Worm (Caenorhabditis elegans) whole organism, L1 larva: ENCODE data around the gene gap-2.
A peak's percentile ranks its signal among the peaks of the same experiment; 100 is the strongest.

Experiments
- C04F5.9 ChIP-seq: sonication (generic microtip); optimal IDR thresholded peaks from 2 replicates; lab custom pipeline; 2016; ENCODE audit warnings: missing genetic modification characterization, missing compliant biosample characterization
- F16B12.6 ChIP-seq: fragments of 150-350 bp; optimal IDR thresholded peaks from 2 replicates; lab custom pipeline; 2014; ENCODE audit warnings: missing biosample characterization, missing genetic modification characterization
- Y116A8C.19 ChIP-seq: sonication (generic microtip); optimal IDR thresholded peaks from 2 replicates; lab custom pipeline; 2016; ENCODE audit warnings: missing compliant biosample characterization, missing genetic modification characterization, borderline replicate concordance
- aha-1 ChIP-seq: fragments of 150-350 bp; optimal IDR thresholded peaks from 2 replicates; lab custom pipeline; 2014; ENCODE audit warnings: missing biosample characterization, missing genetic modification characterization
- alr-1 ChIP-seq: fragments of 200-800 bp; sonication (Bioruptor generic); optimal IDR thresholded peaks from 2 replicates; lab custom pipeline; 2018; ENCODE audit warnings: borderline replicate concordance, mild to moderate bottlenecking, missing genetic modification characterization, missing compliant biosample characterization
- aly-2 ChIP-seq: fragments of 150-350 bp; optimal IDR thresholded peaks from 2 replicates; lab custom pipeline; 2014; ENCODE audit warnings: missing biosample characterization, missing genetic modification characterization
- blmp-1 ChIP-seq: fragments of 150-350 bp; optimal IDR thresholded peaks from 2 replicates; lab custom pipeline; 2014; ENCODE audit warnings: missing biosample characterization, missing genetic modification characterization
- ceh-82 ChIP-seq, 3 experiments: fragments of 150-350 bp in 1 of 3; sonication (generic microtip) in 2 of 3; optimal IDR thresholded peaks; 2 replicates each; lab custom pipeline; 2014 to 2017; ENCODE audit warnings: missing biosample characterization in 3 of 3, missing genetic modification characterization in 3 of 3
- ceh-88 ChIP-seq: fragments of 200-800 bp; sonication (Bioruptor generic); IDR thresholded peaks from 2 replicates; pipeline ENCODE4 v1.3.6; 2022; ENCODE audit warnings: missing genetic modification characterization, missing compliant biosample characterization
- ceh-90 ChIP-seq: sonication (generic microtip); optimal IDR thresholded peaks from 2 replicates; lab custom pipeline; 2016; ENCODE audit warnings: missing genetic modification characterization, missing compliant biosample characterization
- ces-1 ChIP-seq: fragments of 150-350 bp; optimal IDR thresholded peaks from 2 replicates; lab custom pipeline; 2014; ENCODE audit warnings: missing biosample characterization, missing genetic modification reagents, missing genetic modification characterization
- dsc-1 ChIP-seq: sonication (generic microtip); optimal IDR thresholded peaks from 2 replicates; lab custom pipeline; 2016; ENCODE audit warnings: mild to moderate bottlenecking, missing genetic modification characterization, missing compliant biosample characterization
- egl-13 ChIP-seq: sonication (generic microtip); optimal IDR thresholded peaks from 2 replicates; lab custom pipeline; 2016; ENCODE audit warnings: missing genotype, missing genetic modification reagents, missing genetic modification characterization, missing compliant biosample characterization
- egl-27 ChIP-seq, 2 experiments: fragments of 150-350 bp in 1 of 2; sonication (generic microtip); optimal IDR thresholded peaks; 3 replicates each; lab custom pipeline; 2017 to 2018; ENCODE audit warnings: missing biosample characterization in 2 of 2, missing genetic modification characterization in 2 of 2, missing genetic modification reagents in 2 of 2
- elt-2 ChIP-seq: sonication (generic microtip); optimal IDR thresholded peaks from 2 replicates; lab custom pipeline; 2016; ENCODE audit warnings: missing genetic modification characterization, mild to moderate bottlenecking, inconsistent platforms, missing compliant biosample characterization, missing genetic modification reagents
- elt-3 ChIP-seq, 6 experiments: fragments of 150-350 bp in 1 of 6; sonication (generic microtip); optimal IDR thresholded peaks; 2 replicates each; lab custom pipeline; 2017 to 2018; ENCODE audit warnings: missing biosample characterization in 6 of 6, missing genetic modification characterization in 6 of 6, inconsistent platforms in 1 of 6
- fkh-10 ChIP-seq: sonication (generic microtip); optimal IDR thresholded peaks from 2 replicates; lab custom pipeline; 2017; ENCODE audit warnings: missing biosample characterization, missing genetic modification reagents, missing genetic modification characterization
- fkh-8 ChIP-seq: sonication (generic microtip); optimal IDR thresholded peaks from 2 replicates; lab custom pipeline; 2016; ENCODE audit warnings: mild to moderate bottlenecking, missing genetic modification characterization, missing compliant biosample characterization
- fos-1 ChIP-seq: fragments of 150-350 bp; optimal IDR thresholded peaks from 2 replicates; lab custom pipeline; 2014; ENCODE audit warnings: missing biosample characterization, missing genetic modification characterization
- hlh-17 ChIP-seq: fragments of 200-800 bp; sonication (Bioruptor generic); optimal IDR thresholded peaks from 2 replicates; lab custom pipeline; 2018; ENCODE audit warnings: missing genetic modification characterization, mild to moderate bottlenecking, missing compliant biosample characterization, moderate library complexity, borderline replicate concordance
- hpl-2 ChIP-seq: fragments of 150-350 bp; optimal IDR thresholded peaks from 2 replicates; lab custom pipeline; 2014; ENCODE audit warnings: missing biosample characterization, missing genetic modification reagents, missing genetic modification characterization
- irx-1 ChIP-seq: sonication (generic microtip); optimal IDR thresholded peaks from 2 replicates; lab custom pipeline; 2016; ENCODE audit warnings: missing genetic modification characterization, missing compliant biosample characterization
- isw-1 ChIP-seq: fragments of 200-800 bp; sonication (Bioruptor generic); IDR thresholded peaks from 2 replicates; pipeline ENCODE4 v1.3.6; 2022; ENCODE audit warnings: missing genetic modification characterization, missing compliant biosample characterization
- lin-13 ChIP-seq: fragments of 150-350 bp; optimal IDR thresholded peaks from 2 replicates; lab custom pipeline; 2014; ENCODE audit warnings: missing biosample characterization, missing genetic modification reagents, missing genetic modification characterization
- lin-14 ChIP-seq: fragments of 200-800 bp; sonication (Bioruptor generic); optimal IDR thresholded peaks from 2 replicates; lab custom pipeline; 2018; ENCODE audit warnings: mild to moderate bottlenecking, missing genetic modification characterization, moderate library complexity, missing compliant biosample characterization
- lin-15B ChIP-seq: fragments of 150-350 bp; sonication (generic microtip); optimal IDR thresholded peaks from 3 replicates; lab custom pipeline; 2014; ENCODE audit warnings: missing biosample characterization, missing genetic modification characterization
- lin-39 ChIP-seq: fragments of 150-350 bp; optimal IDR thresholded peaks from 2 replicates; lab custom pipeline; 2014; ENCODE audit warnings: missing biosample characterization, missing genetic modification reagents, missing genetic modification characterization
- mab-9 ChIP-seq: fragments of 200-800 bp; sonication (Bioruptor generic); IDR thresholded peaks from 2 replicates; pipeline ENCODE4 v1.3.6; 2022; ENCODE audit warnings: missing genetic modification reagents, missing genetic modification characterization, missing compliant biosample characterization
- mef-2 ChIP-seq: fragments of 150-350 bp; optimal IDR thresholded peaks from 2 replicates; lab custom pipeline; 2014; ENCODE audit warnings: missing biosample characterization, missing genetic modification characterization
- mep-1 ChIP-seq: fragments of 150-350 bp; optimal IDR thresholded peaks from 2 replicates; lab custom pipeline; 2014; ENCODE audit warnings: missing biosample characterization, missing genetic modification characterization
- nhr-12 ChIP-seq: sonication (generic microtip); optimal IDR thresholded peaks from 2 replicates; lab custom pipeline; 2017; ENCODE audit warnings: missing biosample characterization, missing genetic modification characterization
- nhr-19 ChIP-seq: fragments of 200-800 bp; sonication (Bioruptor generic); conservative IDR thresholded peaks from 2 replicates; pipeline ENCODE4 v1.3.6; 2022; ENCODE audit warnings: missing genetic modification characterization, missing compliant biosample characterization
- nhr-20 ChIP-seq: sonication (generic microtip); optimal IDR thresholded peaks from 2 replicates; lab custom pipeline; 2016; ENCODE audit warnings: mild to moderate bottlenecking, missing genetic modification characterization, missing compliant biosample characterization
- nhr-28 ChIP-seq: fragments of 150-350 bp; optimal IDR thresholded peaks from 2 replicates; lab custom pipeline; 2014; ENCODE audit warnings: missing biosample characterization, missing genetic modification characterization
- nhr-47 ChIP-seq: sonication (generic microtip); optimal IDR thresholded peaks from 2 replicates; lab custom pipeline; 2016; ENCODE audit warnings: mild to moderate bottlenecking, missing genetic modification characterization, moderate library complexity, missing compliant biosample characterization
- nhr-77 ChIP-seq: fragments of 150-350 bp; optimal IDR thresholded peaks from 2 replicates; lab custom pipeline; 2014; ENCODE audit warnings: missing biosample characterization, missing genetic modification characterization
- nhr-90 ChIP-seq: sonication (generic microtip); optimal IDR thresholded peaks from 2 replicates; lab custom pipeline; 2016; ENCODE audit warnings: mild to moderate bottlenecking, missing genetic modification characterization, missing compliant biosample characterization; ENCODE audit not compliant: poor library complexity
- pqm-1 ChIP-seq: sonication (generic microtip); optimal IDR thresholded peaks from 3 replicates; lab custom pipeline; 2017; ENCODE audit warnings: missing biosample characterization, missing genetic modification characterization
- snu-23 ChIP-seq: sonication (generic microtip); optimal IDR thresholded peaks from 2 replicates; lab custom pipeline; 2016; ENCODE audit warnings: missing genetic modification characterization, missing compliant biosample characterization
- sox-4 ChIP-seq: sonication (generic microtip); optimal IDR thresholded peaks from 2 replicates; lab custom pipeline; 2016; ENCODE audit warnings: missing genetic modification characterization, missing compliant biosample characterization
- sptf-1 ChIP-seq: fragments of 150-350 bp; optimal IDR thresholded peaks from 2 replicates; lab custom pipeline; 2014; ENCODE audit warnings: missing biosample characterization, missing genetic modification characterization
- tbx-2 ChIP-seq: sonication (generic microtip); optimal IDR thresholded peaks from 2 replicates; lab custom pipeline; 2016; ENCODE audit warnings: missing genetic modification characterization, missing compliant biosample characterization
- unc-130 ChIP-seq: fragments of 150-350 bp; optimal IDR thresholded peaks from 2 replicates; lab custom pipeline; 2017; ENCODE audit warnings: missing biosample characterization, missing genetic modification characterization, inconsistent platforms
- unc-30 ChIP-seq: sonication (generic microtip); optimal IDR thresholded peaks from 2 replicates; lab custom pipeline; 2017; ENCODE audit warnings: missing biosample characterization, missing genetic modification characterization
- unc-62 ChIP-seq: fragments of 150-350 bp; optimal IDR thresholded peaks from 2 replicates; lab custom pipeline; 2014; ENCODE audit warnings: missing biosample characterization, missing genetic modification reagents, missing genetic modification characterization
- unc-86 ChIP-seq: sonication (generic microtip); optimal IDR thresholded peaks from 2 replicates; lab custom pipeline; 2016; ENCODE audit warnings: missing genetic modification characterization, missing compliant biosample characterization
- unc-98 ChIP-seq: fragments of 200-800 bp; sonication (Bioruptor generic); IDR thresholded peaks from 2 replicates; pipeline ENCODE4 v1.3.6; 2022; ENCODE audit warnings: missing genetic modification characterization, missing compliant biosample characterization
- vab-15 ChIP-seq: sonication (generic microtip); optimal IDR thresholded peaks from 2 replicates; lab custom pipeline; 2017; ENCODE audit warnings: missing genotype, mild to moderate bottlenecking, missing genetic modification characterization, missing compliant biosample characterization
- xbp-1 ChIP-seq: sonication (generic microtip); optimal IDR thresholded peaks from 2 replicates; lab custom pipeline; 2016; ENCODE audit warnings: missing genetic modification characterization, missing compliant biosample characterization
- zag-1 ChIP-seq: fragments of 150-350 bp; optimal IDR thresholded peaks from 2 replicates; lab custom pipeline; 2014; ENCODE audit warnings: missing biosample characterization, missing genetic modification characterization
- zip-4 ChIP-seq: fragments of 200-800 bp; sonication (Bioruptor generic); optimal IDR thresholded peaks from 2 replicates; lab custom pipeline; 2018; ENCODE audit warnings: mild to moderate bottlenecking, missing genetic modification characterization, moderate library complexity, missing compliant biosample characterization
- ztf-4 ChIP-seq: fragments of 150-350 bp; optimal IDR thresholded peaks from 2 replicates; lab custom pipeline; 2014; ENCODE audit warnings: missing biosample characterization, missing genetic modification characterization

Gene gap-2

DNA sequence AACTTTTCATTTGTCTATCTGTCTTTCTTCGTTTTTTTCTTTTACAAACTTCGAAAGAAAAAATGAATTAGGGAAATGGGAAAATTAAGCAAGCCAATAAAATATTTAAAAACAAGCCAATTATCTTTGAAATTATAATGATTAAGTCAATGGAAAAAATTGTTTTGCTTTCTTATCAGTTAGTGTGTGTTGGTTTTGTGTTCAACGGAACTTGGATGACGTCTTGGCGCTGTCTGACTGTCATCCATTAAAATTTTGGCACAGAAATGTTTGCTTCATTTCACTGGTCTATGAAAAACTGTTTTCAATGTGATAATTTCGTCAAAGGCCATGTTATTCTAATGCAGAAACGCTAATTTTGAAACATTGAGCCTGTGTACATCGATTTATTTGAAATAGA, 78.2 kb downstream of the gap-2 start:
- TF ChIP-seq mep-1 (tag; lab: Kevin White, UChicago) (peak; percentile 6), F16B12.6 (tag; lab: Kevin White, UChicago) (no peak)
- TF ChIP-seq, all 84 proteins: peak for 1

DNA sequence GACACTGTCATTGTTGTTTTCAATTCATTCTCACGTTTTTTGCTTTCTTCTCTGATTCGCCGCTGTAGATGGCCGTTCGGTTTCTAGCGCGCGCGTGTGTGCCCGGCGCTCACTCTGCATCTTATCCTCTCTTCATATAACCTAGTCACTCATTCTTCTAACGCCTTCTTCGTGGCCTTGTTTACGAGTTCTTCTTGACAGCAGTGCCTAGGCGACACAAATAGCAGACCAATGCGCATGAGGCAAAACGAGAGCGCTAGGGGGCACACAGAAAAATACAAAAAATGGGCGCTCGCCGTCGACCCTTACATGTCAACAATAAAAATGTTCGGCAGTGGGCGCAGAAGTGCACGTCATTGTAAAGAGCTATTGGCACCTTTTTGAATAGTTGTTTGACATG, 78.8 kb downstream of the gap-2 start:
- TF ChIP-seq xbp-1 (tag; lab: Kevin White, UChicago) (peak; percentile 21), C04F5.9 (tag; lab: Kevin White, UChicago) (no peak), hpl-2 (GFP tag; lab: Kevin White, UChicago) (no peak), mab-9 (GFP tag; lab: Robert Waterston, UW) (peak; percentile 29; the same call in 1 of the 2 replicates), nhr-12 (no peak), egl-27 (tag; optimal IDR thresholded peaks at IDR 0.05; lab: Kevin White, UChicago) (no peak), nhr-19 (GFP tag; lab: Robert Waterston, UW) (0 out of 2 replicates have a peak, but pooled peaks have one; percentile 3), sox-4 (tag; lab: Kevin White, UChicago) (no peak), isw-1 (GFP tag; lab: Robert Waterston, UW) (no peak), zag-1 (tag; lab: Kevin White, UChicago) (no peak), aha-1 (no peak), mef-2 (no peak), tbx-2 (tag; lab: Kevin White, UChicago) (peak; percentile 31), fkh-8 (tag; lab: Kevin White, UChicago) (no peak), nhr-90 (peak; percentile 18), fos-1 (tag; lab: Kevin White, UChicago) (no peak), unc-86 (tag; lab: Kevin White, UChicago) (no peak), elt-3 (tag; optimal IDR thresholded peaks at IDR 0.05; lab: Kevin White, UChicago) (peak in 1 of 6 experiments; percentile 14), egl-13 (tag; lab: Kevin White, UChicago) (no peak), ces-1 (GFP tag; lab: Kevin White, UChicago) (no peak), aly-2 (tag; lab: Kevin White, UChicago) (no peak), blmp-1 (tag; lab: Kevin White, UChicago) (peak; percentile 70), fkh-10 (GFP tag; lab: Kevin White, UChicago) (peak; percentile 29), lin-13 (GFP tag; lab: Kevin White, UChicago) (peak; percentile 3), ceh-90 (no peak), unc-98 (GFP tag; lab: Robert Waterston, UW) (no peak), ztf-4 (peak; percentile 18), zip-4 (no peak), snu-23 (GFP tag; lab: Kevin White, UChicago) (peak; percentile 66), nhr-28 (no peak), pqm-1 (tag; lab: Kevin White, UChicago) (no peak), elt-2 (tag; lab: Kevin White, UChicago) (no peak), lin-14 (peak; percentile 97), vab-15 (tag; lab: Kevin White, UChicago) (no peak), F16B12.6 (tag; lab: Kevin White, UChicago) (no peak), Y116A8C.19 (tag; lab: Kevin White, UChicago) (no peak), unc-30 (tag; lab: Kevin White, UChicago) (no peak), nhr-47 (tag; lab: Kevin White, UChicago) (peak; percentile 33), lin-15B (no peak), ceh-88 (GFP tag; lab: Robert Waterston, UW) (no peak), irx-1 (no peak), dsc-1 (tag; lab: Kevin White, UChicago) (no peak), unc-62 (no peak), alr-1 (tag; lab: Kevin White, UChicago) (no peak), ceh-82 (tag; optimal IDR thresholded peaks at IDR 0.05; lab: Kevin White, UChicago) (peak in 1 of 3 experiments; percentile 39), hlh-17 (GFP tag; lab: Kevin White, UChicago) (no peak), sptf-1 (no peak), unc-130 (tag; lab: Kevin White, UChicago) (no peak), nhr-20 (tag; lab: Kevin White, UChicago) (peak; percentile 54), lin-39 (tag; lab: Kevin White, UChicago) (no peak), nhr-77 (tag; lab: Kevin White, UChicago) (no peak)
